Fruit fly (Drosophila melanogaster): ENCODE data around the gene Nup35.
A peak's percentile ranks its signal among the peaks of the same experiment; 100 is the strongest.

Gene Nup35

dm6 chrX:18627002-18627401 is 21.0 kb upstream of the Nup35 start:
- TF ChIP-seq Rel (GFP tag; optimal IDR thresholded peaks at IDR 0.05) (no peak), Rel (tag; optimal IDR thresholded peaks at IDR 0.05) (no peak), br (GFP tag; optimal IDR thresholded peaks at IDR 0.05) (no peak), tai (GFP tag; optimal IDR thresholded peaks at IDR 0.05) (no peak), CrebA (GFP tag; optimal IDR thresholded peaks at IDR 0.05; ENCODE audit: borderline replicate concordance) (no peak), lola (GFP tag; optimal IDR thresholded peaks at IDR 0.05) (no peak), sv (GFP tag; optimal IDR thresholded peaks at IDR 0.05) (no peak)

dm6 chrX:18630990-18631389 is 17.0 kb upstream of the Nup35 start:
- TF ChIP-seq Vsx2 (GFP tag; optimal IDR thresholded peaks at IDR 0.05; ENCODE audit: partially characterized antibody) (no peak), woc (GFP tag; optimal IDR thresholded peaks at IDR 0.05) (no peak), usp (GFP tag; optimal IDR thresholded peaks at IDR 0.05) (no peak), fru (GFP tag; optimal IDR thresholded peaks at IDR 0.05) (no peak), pan (optimal IDR thresholded peaks at IDR 0.05) (no peak), dsf (GFP tag; optimal IDR thresholded peaks at IDR 0.05; ENCODE audit: borderline replicate concordance) (no peak), dl (GFP tag; optimal IDR thresholded peaks at IDR 0.05; ENCODE audit: insufficient read depth in 1 of 2, partially characterized antibody in 2 of 2) (no peak), Dfd (GFP tag; optimal IDR thresholded peaks at IDR 0.05) (no peak), Abd-B (GFP tag; optimal IDR thresholded peaks at IDR 0.05) (no peak), sv (GFP tag; optimal IDR thresholded peaks at IDR 0.05) (no peak), GATAd (GFP tag; optimal IDR thresholded peaks at IDR 0.05) (no peak), Dif (GFP tag; optimal IDR thresholded peaks at IDR 0.05; ENCODE audit: partially characterized antibody) (no peak), Hr78 (GFP tag; optimal IDR thresholded peaks at IDR 0.05) (no peak), OdsH (GFP tag; optimal IDR thresholded peaks at IDR 0.05) (no peak), Hnf4 (GFP tag; optimal IDR thresholded peaks at IDR 0.05) (no peak), brk (GFP tag; optimal IDR thresholded peaks at IDR 0.05) (no peak), lola (GFP tag; optimal IDR thresholded peaks at IDR 0.05) (no peak)

- TF ChIP-seq Mio (GFP tag; optimal IDR thresholded peaks at IDR 0.05) (no peak), Hr83 (GFP tag; optimal IDR thresholded peaks at IDR 0.05; ENCODE audit: poor library complexity, severe bottlenecking) (peak; percentile 28)
Observed at dm6 chrX:18634716-18635115, 13.3 kb upstream of the Nup35 start, which contains the start of gene wgn. TSS of gene wgn (minus strand) at chrX:18634908.

- TF ChIP-seq Myc (optimal IDR thresholded peaks at IDR 0.05) = peak; percentile 67
- no peak for TF ChIP-seq sage (GFP tag; optimal IDR thresholded peaks at IDR 0.05)
- peak; percentile 36 for TF ChIP-seq ey (GFP tag; optimal IDR thresholded peaks at IDR 0.05)
- TF ChIP-seq Hr83 (GFP tag; optimal IDR thresholded peaks at IDR 0.05; ENCODE audit: poor library complexity, severe bottlenecking) = peak; percentile 68
- TF ChIP-seq Vsx2 (GFP tag; optimal IDR thresholded peaks at IDR 0.05; ENCODE audit: partially characterized antibody) = peak; percentile 76
- TF ChIP-seq tai (GFP tag; optimal IDR thresholded peaks at IDR 0.05) = no peak
- TF ChIP-seq CrebA (GFP tag; optimal IDR thresholded peaks at IDR 0.05; ENCODE audit: borderline replicate concordance) = no peak
- no peak for TF ChIP-seq dl (GFP tag; optimal IDR thresholded peaks at IDR 0.05; ENCODE audit: insufficient read depth in 1 of 2, partially characterized antibody in 2 of 2)
- TF ChIP-seq foxo (GFP tag; optimal IDR thresholded peaks at IDR 0.05) = peak in 1 of 2 experiments; percentile 47
- TF ChIP-seq fru (GFP tag; optimal IDR thresholded peaks at IDR 0.05) = peak; percentile 19
- no peak for TF ChIP-seq Hnf4 (GFP tag; optimal IDR thresholded peaks at IDR 0.05)
- TF ChIP-seq Rel (GFP tag; optimal IDR thresholded peaks at IDR 0.05) = no peak
- no peak for TF ChIP-seq Rel (tag; optimal IDR thresholded peaks at IDR 0.05)
- TF ChIP-seq Hr78 (GFP tag; optimal IDR thresholded peaks at IDR 0.05) = no peak
- TF ChIP-seq h (GFP tag; optimal IDR thresholded peaks at IDR 0.05) = peak; percentile 9
- TF ChIP-seq N (GFP tag; optimal IDR thresholded peaks at IDR 0.05) = no peak
- no peak for TF ChIP-seq Mio (GFP tag; optimal IDR thresholded peaks at IDR 0.05)
- TF ChIP-seq Sp1 (GFP tag; optimal IDR thresholded peaks at IDR 0.05) = no peak
- no peak for TF ChIP-seq lola (GFP tag; optimal IDR thresholded peaks at IDR 0.05)
- no peak for TF ChIP-seq GATAd (GFP tag; optimal IDR thresholded peaks at IDR 0.05)
- no peak for TF ChIP-seq woc (GFP tag; optimal IDR thresholded peaks at IDR 0.05)
- TF ChIP-seq br (GFP tag; optimal IDR thresholded peaks at IDR 0.05) = peak; percentile 4
- TF ChIP-seq sv (GFP tag; optimal IDR thresholded peaks at IDR 0.05) = no peak
- peak; percentile 22 for TF ChIP-seq HLH106 (tag; optimal IDR thresholded peaks at IDR 0.05)
- TF ChIP-seq psq (GFP tag; optimal IDR thresholded peaks at IDR 0.05) = no peak
Observed at dm6 chrX:18635118-18635552, 12.8 kb upstream of the Nup35 start.

All from whole organism, wandering third instar larva.